Fruit fly (Drosophila melanogaster) whole organism, embryonic: ENCODE data around the gene HemK1.
A peak's percentile ranks its signal among the peaks of the same experiment; 100 is the strongest.

Experiments
- Asciz ChIP-seq: fragments of 200-800 bp; sonication (Bioruptor generic); optimal IDR thresholded peaks from 2 replicates; lab custom pipeline; 2017; ENCODE audit warnings: missing biosample characterization, mild to moderate bottlenecking, missing genetic modification characterization, missing genetic modification reagents
- Bgb ChIP-seq: fragments of 200-800 bp; sonication (Bioruptor generic); IDR thresholded peaks from 2 replicates; pipeline ENCODE4 v1.3.6; 2022; ENCODE audit warnings: missing biosample characterization, missing genetic modification characterization; ENCODE audit not compliant: partially characterized antibody
- CG10321 ChIP-seq: fragments of 200-800 bp; sonication (Bioruptor generic); IDR thresholded peaks from 2 replicates; pipeline ENCODE4 v1.3.6; 2022; ENCODE audit warnings: missing biosample characterization, missing genetic modification characterization
- CG11695 ChIP-seq: fragments of 200-800 bp; sonication (Bioruptor generic); IDR thresholded peaks from 3 replicates; pipeline ENCODE4 v1.3.6; 2022; ENCODE audit warnings: missing biosample characterization, missing genetic modification characterization
- CG12299 ChIP-seq: fragments of 200-800 bp; sonication (Bioruptor generic); optimal IDR thresholded peaks from 2 replicates; lab custom pipeline; 2018; ENCODE audit warnings: missing biosample characterization, mild to moderate bottlenecking, missing genetic modification characterization
- CG12744 ChIP-seq: fragments of 200-800 bp; sonication (Bioruptor generic); optimal IDR thresholded peaks from 2 replicates; lab custom pipeline; 2016; ENCODE audit warnings: missing biosample characterization, missing genetic modification characterization
- CG13123 ChIP-seq: fragments of 200-800 bp; sonication (Bioruptor generic); optimal IDR thresholded peaks from 2 replicates; lab custom pipeline; 2016; ENCODE audit warnings: missing biosample characterization, missing genetic modification characterization
- CG13624 ChIP-seq: fragments of 200-800 bp; sonication (Bioruptor generic); optimal IDR thresholded peaks from 2 replicates; lab custom pipeline; 2016; ENCODE audit warnings: missing biosample characterization, missing genetic modification characterization
- CG14710 ChIP-seq: fragments of 200-800 bp; sonication (Bioruptor generic); optimal IDR thresholded peaks from 3 replicates; lab custom pipeline; 2019; ENCODE audit warnings: missing biosample characterization, mild to moderate bottlenecking, missing genetic modification characterization, moderate library complexity
- CG14860 ChIP-seq: fragments of 200-800 bp; sonication (Bioruptor generic); IDR thresholded peaks from 3 replicates; pipeline ENCODE4 v1.3.6; 2022; ENCODE audit warnings: missing biosample characterization, missing genetic modification characterization; ENCODE audit not compliant: partially characterized antibody
- CG15514 ChIP-seq: fragments of 200-800 bp; sonication (Bioruptor generic); optimal IDR thresholded peaks from 3 replicates; lab custom pipeline; 2017; ENCODE audit warnings: missing biosample characterization, missing genetic modification characterization, mild to moderate bottlenecking, moderate library complexity, missing genetic modification reagents
- CG16815 ChIP-seq: fragments of 200-800 bp; sonication (Bioruptor generic); optimal IDR thresholded peaks from 3 replicates; lab custom pipeline; 2017; ENCODE audit warnings: missing biosample characterization, mild to moderate bottlenecking, missing genetic modification characterization
- CG17361 ChIP-seq: fragments of 200-800 bp; sonication (Bioruptor generic); IDR thresholded peaks from 3 replicates; pipeline ENCODE4 v1.3.6; 2022; ENCODE audit warnings: missing biosample characterization, missing genetic modification characterization
- CG17385 ChIP-seq: fragments of 200-800 bp; sonication (Bioruptor generic); optimal IDR thresholded peaks from 3 replicates; lab custom pipeline; 2018; ENCODE audit warnings: missing biosample characterization, mild to moderate bottlenecking, missing genetic modification characterization
- CG18619 ChIP-seq: fragments of 200-800 bp; sonication (Bioruptor generic); optimal IDR thresholded peaks from 3 replicates; lab custom pipeline; 2017; ENCODE audit warnings: missing biosample characterization, mild to moderate bottlenecking, missing genetic modification characterization
- CG3838 ChIP-seq: fragments of 200-800 bp; sonication (Bioruptor generic); optimal IDR thresholded peaks from 3 replicates; lab custom pipeline; 2016; ENCODE audit warnings: missing biosample characterization, missing genetic modification characterization
- CG3995 ChIP-seq: fragments of 200-800 bp; sonication (Bioruptor generic); optimal IDR thresholded peaks from 3 replicates; lab custom pipeline; 2016; ENCODE audit warnings: missing biosample characterization, missing genetic modification characterization
- CG4282 ChIP-seq: fragments of 200-800 bp; sonication (Bioruptor generic); optimal IDR thresholded peaks from 2 replicates; lab custom pipeline; 2016; ENCODE audit warnings: missing biosample characterization, missing genetic modification characterization
- CG4730 ChIP-seq: fragments of 200-800 bp; sonication (Bioruptor generic); IDR thresholded peaks from 2 replicates; pipeline ENCODE4 v1.3.6; 2022; ENCODE audit warnings: missing biosample characterization, missing genetic modification characterization
- CG6765 ChIP-seq: fragments of 200-800 bp; sonication (Bioruptor generic); optimal IDR thresholded peaks from 3 replicates; lab custom pipeline; 2017; ENCODE audit warnings: missing biosample characterization, mild to moderate bottlenecking, missing genetic modification characterization
- Dbx ChIP-seq: fragments of 200-800 bp; sonication (Bioruptor generic); IDR thresholded peaks from 3 replicates; pipeline ENCODE4 v1.3.6; 2022; ENCODE audit warnings: missing biosample characterization, missing genetic modification characterization
- Dip2 ChIP-seq: fragments of 200-800 bp; sonication (Bioruptor generic); IDR thresholded peaks from 2 replicates; pipeline ENCODE4 v1.3.6; 2022; ENCODE audit warnings: missing biosample characterization, missing genetic modification characterization
- Doc2 ChIP-seq: fragments of 200-800 bp; sonication (Bioruptor generic); IDR thresholded peaks from 2 replicates; pipeline ENCODE4 v1.3.6; 2022; ENCODE audit warnings: missing biosample characterization, missing genetic modification characterization
- Hmr ChIP-seq: fragments of 200-800 bp; sonication (Bioruptor generic); optimal IDR thresholded peaks from 3 replicates; lab custom pipeline; 2017; ENCODE audit warnings: mild to moderate bottlenecking, missing biosample characterization, missing genetic modification reagents, missing genetic modification characterization
- Hsf ChIP-seq: fragments of 200-800 bp; sonication (Bioruptor generic); optimal IDR thresholded peaks from 3 replicates; lab custom pipeline; 2016; ENCODE audit warnings: missing biosample characterization, missing genetic modification characterization
- Lhr ChIP-seq: fragments of 200-800 bp; sonication (Bioruptor generic); optimal IDR thresholded peaks from 3 replicates; lab custom pipeline; 2017; ENCODE audit warnings: mild to moderate bottlenecking, missing biosample characterization, missing genetic modification reagents, missing genetic modification characterization
- NC2β ChIP-seq: fragments of 200-800 bp; sonication (Bioruptor generic); optimal IDR thresholded peaks from 2 replicates; lab custom pipeline; 2016; ENCODE audit warnings: missing biosample characterization, missing genetic modification characterization
- Nf-YC ChIP-seq: fragments of 200-800 bp; optimal IDR thresholded peaks from 3 replicates; lab custom pipeline; 2019; ENCODE audit warnings: missing biosample characterization, mild to moderate bottlenecking, missing genetic modification characterization, moderate library complexity
- Pdp1 ChIP-seq, 2 experiments: fragments of 200-800 bp; sonication (Bioruptor generic); optimal IDR thresholded peaks; 3 replicates each; lab custom pipeline; 2016; ENCODE audit warnings: missing biosample characterization in 2 of 2, missing genetic modification characterization in 2 of 2, mild to moderate bottlenecking in 1 of 2, moderate library complexity in 1 of 2
- Trl ChIP-seq, 3 experiments: fragments of >200 bp in 2 of 3; fragments of 200-800 bp in 1 of 3; sonication (Bioruptor generic) in 1 of 3; optimal IDR thresholded peaks; 2 replicates in 1 of 3; 3 replicates in 2 of 3; lab custom pipeline; 2016 to 2017; ENCODE audit warnings: missing biosample characterization in 1 of 3, missing genetic modification characterization in 1 of 3
- ac ChIP-seq: fragments of 200-800 bp; sonication (Bioruptor generic); optimal IDR thresholded peaks from 3 replicates; lab custom pipeline; 2017; ENCODE audit warnings: missing biosample characterization, mild to moderate bottlenecking, missing genetic modification characterization
- amos ChIP-seq: fragments of 200-800 bp; sonication (Bioruptor generic); IDR thresholded peaks from 2 replicates; pipeline ENCODE4 v1.3.6; 2022; ENCODE audit warnings: missing biosample characterization, missing genetic modification characterization; ENCODE audit not compliant: partially characterized antibody
- ara ChIP-seq: fragments of 200-800 bp; sonication (Bioruptor generic); IDR thresholded peaks from 2 replicates; pipeline ENCODE4 v1.3.6; 2022; ENCODE audit warnings: missing biosample characterization, missing genetic modification characterization
- bab2 ChIP-seq: fragments of 200-800 bp; sonication (Bioruptor generic); optimal IDR thresholded peaks from 2 replicates; lab custom pipeline; 2016; ENCODE audit warnings: missing biosample characterization, missing genetic modification characterization
- da ChIP-seq: fragments of 200-800 bp; sonication (Bioruptor generic); optimal IDR thresholded peaks from 2 replicates; lab custom pipeline; 2016; ENCODE audit warnings: missing biosample characterization, missing genetic modification characterization
- dan ChIP-seq: fragments of 200-800 bp; sonication (Bioruptor generic); IDR thresholded peaks from 2 replicates; pipeline ENCODE4 v1.3.6; 2022; ENCODE audit warnings: missing biosample characterization, missing genetic modification characterization
- ems ChIP-seq: fragments of 200-800 bp; sonication (Bioruptor generic); optimal IDR thresholded peaks from 3 replicates; lab custom pipeline; 2016; ENCODE audit warnings: missing biosample characterization, missing genetic modification characterization
- gsb ChIP-seq: fragments of 200-800 bp; sonication (Bioruptor generic); IDR thresholded peaks from 2 replicates; pipeline ENCODE4 v1.3.6; 2022; ENCODE audit warnings: missing biosample characterization, missing genetic modification characterization
- kah ChIP-seq: fragments of 200-800 bp; sonication (Bioruptor generic); optimal IDR thresholded peaks from 2 replicates; lab custom pipeline; 2018; ENCODE audit warnings: missing biosample characterization, mild to moderate bottlenecking, missing genetic modification characterization
- mld ChIP-seq: fragments of 200-800 bp; sonication (Bioruptor generic); IDR thresholded peaks from 3 replicates; pipeline ENCODE4 v1.3.6; 2022; ENCODE audit warnings: missing biosample characterization, missing genetic modification characterization; ENCODE audit not compliant: partially characterized antibody
- run ChIP-seq: fragments of 200-800 bp; sonication (Bioruptor generic); optimal IDR thresholded peaks from 3 replicates; lab custom pipeline; 2018; ENCODE audit warnings: missing biosample characterization, mild to moderate bottlenecking, missing genetic modification characterization
- sug ChIP-seq: fragments of 200-800 bp; optimal IDR thresholded peaks from 2 replicates; lab custom pipeline; 2019; ENCODE audit warnings: missing biosample characterization, mild to moderate bottlenecking, missing genetic modification characterization, moderate library complexity
- tio ChIP-seq: fragments of 200-800 bp; sonication (Bioruptor generic); optimal IDR thresholded peaks from 2 replicates; lab custom pipeline; 2017; ENCODE audit warnings: missing biosample characterization, missing genetic modification characterization, inconsistent platforms
- unpg ChIP-seq: fragments of 200-800 bp; sonication (Bioruptor generic); optimal IDR thresholded peaks from 3 replicates; lab custom pipeline; 2018; ENCODE audit warnings: missing biosample characterization, mild to moderate bottlenecking, missing genetic modification characterization, moderate library complexity

Gene HemK1

dm6 chr2L:6455955-6456599, 11.4 kb downstream of the HemK1 start, which contains the start of gene frj (continued):
- peak; percentile 55 for TF ChIP-seq unpg
- peak; percentile 60; the same call in 2 of the 3 replicates for TF ChIP-seq CG14860 (GFP tag; lab: Robert Waterston, UW)
- TF ChIP-seq dan (GFP tag; lab: Robert Waterston, UW), result no peak
- TF ChIP-seq ems, result peak; percentile 56
- no peak for TF ChIP-seq Asciz (GFP tag; lab: Kevin White, UChicago)
- peak; percentile 68 for TF ChIP-seq CG15514 (GFP tag; lab: Kevin White, UChicago)
- peak; percentile 62 for TF ChIP-seq Nf-YC (tag; lab: Kevin White, UChicago)
- peak; percentile 41; the same call in 1 of the 2 replicates for TF ChIP-seq CG4730 (GFP tag; lab: Robert Waterston, UW)
- TF ChIP-seq Dbx (GFP tag; lab: Robert Waterston, UW), result peak; percentile 59; the same call in 2 of the 3 replicates
- peak; percentile 33 for TF ChIP-seq CG13123 (GFP tag; lab: Kevin White, UChicago)
- TF ChIP-seq Lhr (GFP tag; lab: Kevin White, UChicago), result peak; percentile 92
- peak; percentile 74 for TF ChIP-seq CG17361 (GFP tag; lab: Robert Waterston, UW)
- peak; percentile 79 for TF ChIP-seq Hsf (GFP tag; lab: Kevin White, UChicago)
- peak; percentile 54 for TF ChIP-seq CG3838 (GFP tag; lab: Kevin White, UChicago)
- TF ChIP-seq tio (GFP tag; lab: Kevin White, UChicago), result no peak
- TF ChIP-seq CG16815 (GFP tag; lab: Kevin White, UChicago), result peak; percentile 61
- TF ChIP-seq CG6765 (GFP tag; lab: Kevin White, UChicago), result no peak
- TF ChIP-seq Pdp1 (GFP tag; optimal IDR thresholded peaks at IDR 0.05; lab: Kevin White, UChicago), result peak; percentile 56 to 65
- no peak for TF ChIP-seq ara (GFP tag; lab: Robert Waterston, UW)
- peak; percentile 68 for TF ChIP-seq CG13624
- TF ChIP-seq Hmr, result peak; percentile 75
- peak; percentile 66 for TF ChIP-seq CG4282 (GFP tag; lab: Kevin White, UChicago)
- TF ChIP-seq CG17385 (GFP tag; lab: Kevin White, UChicago), result peak; percentile 10
- TF ChIP-seq Dip2 (GFP tag; lab: Robert Waterston, UW), result no peak
- no peak for TF ChIP-seq ac (GFP tag; lab: Kevin White, UChicago)
- peak; percentile 59; the same call in 1 of the 2 replicates for TF ChIP-seq Bgb
- TF ChIP-seq da (GFP tag; lab: Kevin White, UChicago), result no peak
- TF ChIP-seq mld (GFP tag; lab: Robert Waterston, UW), result no peak
- peak; percentile 67 for TF ChIP-seq bab2 (GFP tag; lab: Kevin White, UChicago)
- TF ChIP-seq NC2β (GFP tag; lab: Kevin White, UChicago), result peak; percentile 54
- TF ChIP-seq kah, result no peak
- no peak for TF ChIP-seq Doc2 (GFP tag; lab: Robert Waterston, UW)
- TF ChIP-seq Trl (optimal IDR thresholded peaks at IDR 0.05; lab: Kevin White, UChicago), result no peak
- peak; percentile 64 for TF ChIP-seq Trl (GFP tag; optimal IDR thresholded peaks at IDR 0.05; lab: Kevin White, UChicago)
- TF ChIP-seq amos, result peak; percentile 66; the same call in 1 of the 2 replicates
- peak; percentile 57 for TF ChIP-seq sug (tag; lab: Kevin White, UChicago)
- TF ChIP-seq CG10321 (GFP tag; lab: Robert Waterston, UW), result no peak
- TF ChIP-seq CG12744, result peak; percentile 12
- TF ChIP-seq gsb (GFP tag; lab: Robert Waterston, UW), result no peak
- peak; percentile 45 for TF ChIP-seq CG18619 (GFP tag; lab: Kevin White, UChicago)
- TF ChIP-seq CG12299 (tag; lab: Kevin White, UChicago), result peak; percentile 62
- peak; percentile 59 for TF ChIP-seq CG3995 (GFP tag; lab: Kevin White, UChicago)
- TF ChIP-seq CG14710 (tag; lab: Kevin White, UChicago), result peak; percentile 97
- no peak for TF ChIP-seq run
- TF ChIP-seq CG11695 (GFP tag; lab: Robert Waterston, UW), result 0 out of 3 replicates have a peak, but pooled peaks have one; percentile 30
